Fruit fly (Drosophila melanogaster) whole organism, prepupa: ENCODE measurements around the gene Naa20B.

Experiments
- Blimp-1 ChIP-seq: fragments of 200-800 bp; sonication (Bioruptor generic); optimal IDR thresholded peaks from 3 replicates; lab custom pipeline; 2017; ENCODE audit warnings: missing biosample characterization, missing genetic modification characterization, mild to moderate bottlenecking, moderate library complexity, missing genetic modification reagents
- CG10631 ChIP-seq: fragments of 200-800 bp; sonication (Bioruptor generic); optimal IDR thresholded peaks from 2 replicates; lab custom pipeline; 2016; ENCODE audit warnings: missing biosample characterization, missing genetic modification characterization
- CG10669 ChIP-seq: fragments of 200-800 bp; sonication (Bioruptor generic); optimal IDR thresholded peaks from 3 replicates; lab custom pipeline; 2018; ENCODE audit warnings: missing biosample characterization, mild to moderate bottlenecking, missing genetic modification characterization, moderate library complexity
- CG11294 ChIP-seq: fragments of 200-800 bp; sonication (Bioruptor generic); IDR thresholded peaks from 2 replicates; pipeline ENCODE4 v1.3.6; 2022; ENCODE audit warnings: missing biosample characterization, missing genetic modification characterization
- CG11762 ChIP-seq: fragments of 200-800 bp; sonication (Bioruptor generic); optimal IDR thresholded peaks from 3 replicates; lab custom pipeline; 2016; ENCODE audit warnings: missing biosample characterization, missing genetic modification characterization; ENCODE audit not compliant: insufficient read depth
- CG11902 ChIP-seq: fragments of 200-800 bp; sonication (Bioruptor generic); optimal IDR thresholded peaks from 3 replicates; lab custom pipeline; 2016; ENCODE audit warnings: missing biosample characterization, missing genetic modification characterization
- CG15336 ChIP-seq: fragments of 200-800 bp; sonication (Bioruptor generic); IDR thresholded peaks from 2 replicates; pipeline ENCODE4 v1.3.6; 2022; ENCODE audit warnings: missing biosample characterization, missing genetic modification characterization
- CG1621 ChIP-seq: fragments of 200-800 bp; sonication (Bioruptor generic); optimal IDR thresholded peaks from 3 replicates; lab custom pipeline; 2018; ENCODE audit warnings: missing biosample characterization, mild to moderate bottlenecking, missing genetic modification characterization
- CG16779 ChIP-seq: fragments of 200-800 bp; sonication (Bioruptor generic); optimal IDR thresholded peaks from 3 replicates; lab custom pipeline; 2017; ENCODE audit warnings: missing biosample characterization, mild to moderate bottlenecking, missing genetic modification characterization
- CG3032 ChIP-seq: fragments of 200-800 bp; optimal IDR thresholded peaks from 2 replicates; lab custom pipeline; 2019; ENCODE audit warnings: missing biosample characterization, mild to moderate bottlenecking, missing genetic modification characterization, moderate library complexity
- CG31627 ChIP-seq: fragments of 200-800 bp; sonication (Bioruptor generic); optimal IDR thresholded peaks from 3 replicates; lab custom pipeline; 2016; ENCODE audit warnings: missing biosample characterization, missing genetic modification characterization
- CG32006 ChIP-seq: fragments of 200-800 bp; sonication (Bioruptor generic); optimal IDR thresholded peaks from 3 replicates; lab custom pipeline; 2017; ENCODE audit warnings: missing biosample characterization, mild to moderate bottlenecking, missing genetic modification characterization
- CG3919 ChIP-seq: fragments of 200-800 bp; sonication (Bioruptor generic); optimal IDR thresholded peaks from 3 replicates; lab custom pipeline; 2016; ENCODE audit warnings: missing biosample characterization, missing genetic modification characterization
- CG4318 ChIP-seq: fragments of 200-800 bp; sonication (Bioruptor generic); optimal IDR thresholded peaks from 3 replicates; lab custom pipeline; 2017; ENCODE audit warnings: missing biosample characterization, mild to moderate bottlenecking, missing genetic modification characterization
- CG6163 ChIP-seq: fragments of 200-800 bp; sonication (Bioruptor generic); IDR thresholded peaks from 3 replicates; pipeline ENCODE4 v1.3.6; 2022; ENCODE audit warnings: missing biosample characterization, missing genetic modification characterization
- CG6276 ChIP-seq: fragments of 200-800 bp; sonication (Bioruptor generic); optimal IDR thresholded peaks from 2 replicates; lab custom pipeline; 2017; ENCODE audit warnings: missing biosample characterization, mild to moderate bottlenecking, missing genetic modification characterization
- CG6792 ChIP-seq: fragments of 200-800 bp; sonication (Bioruptor generic); optimal IDR thresholded peaks from 3 replicates; lab custom pipeline; 2016; ENCODE audit warnings: missing biosample characterization, missing genetic modification characterization
- CG6808 ChIP-seq: fragments of 200-800 bp; sonication (Bioruptor generic); optimal IDR thresholded peaks from 3 replicates; lab custom pipeline; 2017; ENCODE audit warnings: missing biosample characterization, missing genetic modification characterization, mild to moderate bottlenecking, moderate library complexity, missing genetic modification reagents
- CG6854 ChIP-seq: fragments of 200-800 bp; sonication (Bioruptor generic); optimal IDR thresholded peaks from 2 replicates; lab custom pipeline; 2017; ENCODE audit warnings: missing biosample characterization, mild to moderate bottlenecking, missing genetic modification characterization
- CG7368 ChIP-seq: fragments of 200-800 bp; sonication (Bioruptor generic); optimal IDR thresholded peaks from 3 replicates; lab custom pipeline; 2016; ENCODE audit warnings: missing biosample characterization, missing genetic modification characterization
- CG8119 ChIP-seq: fragments of 200-800 bp; sonication (Bioruptor generic); IDR thresholded peaks from 3 replicates; pipeline ENCODE4 v1.3.6; 2022; ENCODE audit warnings: missing biosample characterization, missing genetic modification characterization
- CG8319 ChIP-seq: fragments of 200-800 bp; sonication (Bioruptor generic); optimal IDR thresholded peaks from 3 replicates; lab custom pipeline; 2016; ENCODE audit warnings: missing biosample characterization, missing genetic modification characterization
- CG8632 ChIP-seq: fragments of 200-800 bp; sonication (Bioruptor generic); optimal IDR thresholded peaks from 3 replicates; lab custom pipeline; 2016; ENCODE audit warnings: missing biosample characterization, missing genetic modification characterization
- CG9139 ChIP-seq: fragments of 200-800 bp; sonication (Bioruptor generic); optimal IDR thresholded peaks from 3 replicates; lab custom pipeline; 2017; ENCODE audit warnings: missing biosample characterization, mild to moderate bottlenecking, missing genetic modification characterization
- Eip75B ChIP-seq: fragments of 200-800 bp; sonication (Bioruptor generic); optimal IDR thresholded peaks from 3 replicates; lab custom pipeline; 2016; ENCODE audit warnings: missing biosample characterization, missing genetic modification characterization
- Eip78C ChIP-seq: fragments of 200-800 bp; sonication (Bioruptor generic); peaks from one replicate; lab custom pipeline; 2016; ENCODE audit warnings: missing biosample characterization, missing genetic modification characterization
- Ets21C ChIP-seq: fragments of 200-800 bp; sonication (Bioruptor generic); optimal IDR thresholded peaks from 3 replicates; lab custom pipeline; 2016; ENCODE audit warnings: missing biosample characterization, missing genetic modification characterization
- Ets96B ChIP-seq: fragments of 200-800 bp; optimal IDR thresholded peaks from 2 replicates; lab custom pipeline; 2019; ENCODE audit warnings: missing biosample characterization, mild to moderate bottlenecking, missing genetic modification characterization, moderate library complexity
- Gug ChIP-seq: fragments of 200-800 bp; sonication (Bioruptor generic); IDR thresholded peaks from 2 replicates; pipeline ENCODE4 v1.3.6; 2022; ENCODE audit warnings: missing biosample characterization, missing genetic modification characterization
- Hr38 ChIP-seq: sonication (Bioruptor generic); optimal IDR thresholded peaks from 2 replicates; lab custom pipeline; 2016; ENCODE audit warnings: missing biosample characterization, missing genetic modification characterization
- Hr39 ChIP-seq: fragments of 200-800 bp; sonication (Bioruptor generic); optimal IDR thresholded peaks from 2 replicates; lab custom pipeline; 2016; ENCODE audit warnings: missing biosample characterization, missing genetic modification characterization
- Hr4 ChIP-seq: fragments of 200-800 bp; sonication (Bioruptor generic); optimal IDR thresholded peaks from 3 replicates; lab custom pipeline; 2016; ENCODE audit warnings: missing biosample characterization, missing genetic modification characterization
- Lpt ChIP-seq: fragments of 200-800 bp; sonication (Bioruptor generic); optimal IDR thresholded peaks from 3 replicates; lab custom pipeline; 2016; ENCODE audit warnings: missing biosample characterization, missing genetic modification characterization
- OdsH ChIP-seq: fragments of 200-800 bp; sonication (Bioruptor generic); optimal IDR thresholded peaks from 3 replicates; lab custom pipeline; 2016; ENCODE audit warnings: missing biosample characterization, missing genetic modification characterization
- Smox ChIP-seq: fragments of 200-800 bp; sonication (Bioruptor generic); optimal IDR thresholded peaks from 3 replicates; lab custom pipeline; 2016; ENCODE audit warnings: missing biosample characterization, missing genetic modification characterization
- Sox102F ChIP-seq: fragments of 200-800 bp; sonication (Bioruptor generic); optimal IDR thresholded peaks from 2 replicates; lab custom pipeline; 2016; ENCODE audit warnings: missing biosample characterization, mild to moderate bottlenecking, missing genetic modification characterization
- Sox14 ChIP-seq: fragments of 200-800 bp; sonication (Bioruptor generic); optimal IDR thresholded peaks from 3 replicates; lab custom pipeline; 2016; ENCODE audit warnings: missing biosample characterization, missing genetic modification characterization
- achi ChIP-seq: fragments of 200-800 bp; sonication (Bioruptor generic); optimal IDR thresholded peaks from 3 replicates; lab custom pipeline; 2016; ENCODE audit warnings: missing biosample characterization, missing genetic modification characterization
- cyc ChIP-seq: fragments of 200-800 bp; sonication (Bioruptor generic); optimal IDR thresholded peaks from 3 replicates; lab custom pipeline; 2016; ENCODE audit warnings: missing biosample characterization, missing genetic modification characterization
- dac ChIP-seq: fragments of 200-800 bp; sonication (Bioruptor generic); optimal IDR thresholded peaks from 2 replicates; lab custom pipeline; 2017; ENCODE audit warnings: missing biosample characterization, mild to moderate bottlenecking, missing genetic modification characterization
- dsx ChIP-seq: fragments of 200-800 bp; optimal IDR thresholded peaks from 3 replicates; lab custom pipeline; 2019; ENCODE audit warnings: missing biosample characterization, mild to moderate bottlenecking, missing genetic modification characterization, moderate library complexity; ENCODE audit not compliant: poor library complexity, severe bottlenecking
- eg ChIP-seq: fragments of 200-800 bp; sonication (Bioruptor generic); IDR thresholded peaks from 3 replicates; pipeline ENCODE4 v1.3.6; 2022; ENCODE audit warnings: missing biosample characterization, missing genetic modification characterization
- esn ChIP-seq: fragments of 200-800 bp; sonication (Bioruptor generic); optimal IDR thresholded peaks from 2 replicates; lab custom pipeline; 2016; ENCODE audit warnings: missing biosample characterization, mild to moderate bottlenecking, missing genetic modification characterization, moderate library complexity
- fd59A ChIP-seq: fragments of 200-800 bp; sonication (Bioruptor generic); optimal IDR thresholded peaks from 2 replicates; lab custom pipeline; 2017; ENCODE audit warnings: missing biosample characterization, mild to moderate bottlenecking, missing genetic modification characterization, missing genetic modification reagents
- fd85E ChIP-seq: fragments of 200-800 bp; sonication (Bioruptor generic); optimal IDR thresholded peaks from 3 replicates; lab custom pipeline; 2016; ENCODE audit warnings: missing biosample characterization, missing genetic modification characterization
- fkh ChIP-seq: fragments of 200-800 bp; sonication (Bioruptor generic); optimal IDR thresholded peaks from 3 replicates; lab custom pipeline; 2017; ENCODE audit warnings: missing biosample characterization, mild to moderate bottlenecking, missing genetic modification characterization, moderate library complexity
- lz ChIP-seq: fragments of 200-800 bp; sonication (Bioruptor generic); optimal IDR thresholded peaks from 3 replicates; lab custom pipeline; 2016; ENCODE audit warnings: missing biosample characterization, missing genetic modification characterization
- pdm3 ChIP-seq: fragments of 200-800 bp; sonication (Bioruptor generic); optimal IDR thresholded peaks from 3 replicates; lab custom pipeline; 2016; ENCODE audit warnings: missing biosample characterization, missing genetic modification characterization
- spab ChIP-seq: fragments of 200-800 bp; sonication (Bioruptor generic); optimal IDR thresholded peaks from 2 replicates; lab custom pipeline; 2017; ENCODE audit warnings: missing biosample characterization, mild to moderate bottlenecking, missing genetic modification characterization, missing genetic modification reagents
- ss ChIP-seq, 2 experiments: fragments of 200-800 bp; sonication (Bioruptor generic); optimal IDR thresholded peaks; 2 replicates in 1 of 2; 3 replicates in 1 of 2; lab custom pipeline; 2017 to 2018; ENCODE audit warnings: mild to moderate bottlenecking in 2 of 2, missing biosample characterization in 2 of 2, missing genetic modification characterization in 2 of 2, moderate library complexity in 1 of 2
- svp ChIP-seq: fragments of 200-800 bp; sonication (Bioruptor generic); peaks from one replicate; lab custom pipeline; 2016; ENCODE audit warnings: missing biosample characterization, missing genetic modification characterization
- topi ChIP-seq: fragments of 200-800 bp; sonication (Bioruptor generic); optimal IDR thresholded peaks from 3 replicates; lab custom pipeline; 2016; ENCODE audit warnings: missing biosample characterization, missing genetic modification characterization
- vri ChIP-seq: fragments of 200-800 bp; sonication (Bioruptor generic); optimal IDR thresholded peaks from 3 replicates; lab custom pipeline; 2016; ENCODE audit warnings: missing biosample characterization, mild to moderate bottlenecking, missing genetic modification characterization

Naa20B gene

dm6 chr2L:13222225-13222648 is 35.0 kb upstream of the Naa20B start, which contains the start of the genes Ski6 and CG16812:
Gene Ski6, minus strand, starts transcription at chr2L:13222429.
Gene CG16812, plus strand, starts transcription at chr2L:13222587.
- TF ChIP-seq CG6854 (GFP tag; lab: Kevin White, UChicago) (no peak), Sox102F (GFP tag; lab: Kevin White, UChicago) (no peak), CG6792 (GFP tag; lab: Kevin White, UChicago) (peak; percentile 36), Ets21C (GFP tag; lab: Kevin White, UChicago) (peak; percentile 37), CG6276 (GFP tag; lab: Kevin White, UChicago) (no peak), lz (GFP tag; lab: Kevin White, UChicago) (no peak), dac (GFP tag; lab: Kevin White, UChicago) (no peak), fd59A (no peak), Hr4 (GFP tag; lab: Kevin White, UChicago) (no peak), Smox (GFP tag; lab: Kevin White, UChicago) (no peak), CG4318 (GFP tag; lab: Kevin White, UChicago) (no peak), fkh (GFP tag; lab: Kevin White, UChicago) (peak; percentile 78), OdsH (no peak), Hr38 (no peak), achi (GFP tag; lab: Kevin White, UChicago) (no peak), CG8632 (GFP tag; lab: Kevin White, UChicago) (peak; percentile 41), ss (GFP tag; optimal IDR thresholded peaks at IDR 0.05; lab: Kevin White, UChicago) (no peak), Eip78C (GFP tag; lab: Kevin White, UChicago) (no peak), Hr39 (GFP tag; lab: Kevin White, UChicago) (peak; percentile 44), CG6163 (GFP tag; lab: Robert Waterston, UW) (no peak), cyc (GFP tag; lab: Kevin White, UChicago) (peak; percentile 49), esn (GFP tag; lab: Kevin White, UChicago) (peak; percentile 70), CG8119 (peak; percentile 43; the same call in 1 of the 3 replicates), fd85E (GFP tag; lab: Kevin White, UChicago) (no peak), topi (GFP tag; lab: Kevin White, UChicago) (no peak), CG10669 (GFP tag; lab: Kevin White, UChicago) (no peak), CG11294 (GFP tag; lab: Robert Waterston, UW) (no peak), CG15336 (GFP tag; lab: Robert Waterston, UW) (peak; percentile 60; the same call in 1 of the 2 replicates), CG11762 (GFP tag; lab: Kevin White, UChicago) (no peak), CG7368 (no peak), Lpt (no peak), CG31627 (peak; percentile 51), CG8319 (GFP tag; lab: Kevin White, UChicago) (no peak), CG9139 (no peak), CG32006 (GFP tag; lab: Kevin White, UChicago) (no peak), Sox14 (GFP tag; lab: Kevin White, UChicago) (no peak), dsx (GFP tag; lab: Kevin White, UChicago) (no peak), Blimp-1 (no peak), CG11902 (GFP tag; lab: Kevin White, UChicago) (no peak), CG16779 (no peak), CG3032 (tag; lab: Kevin White, UChicago) (no peak), CG6808 (no peak), pdm3 (no peak), CG10631 (GFP tag; lab: Kevin White, UChicago) (peak; percentile 75), svp (no peak), vri (no peak), CG3919 (GFP tag; lab: Kevin White, UChicago) (no peak), Ets96B (tag; lab: Kevin White, UChicago) (no peak), CG1621 (no peak), Gug (GFP tag; lab: Robert Waterston, UW) (peak; percentile 35; the same call in 1 of the 2 replicates), spab (no peak), eg (GFP tag; lab: Robert Waterston, UW) (peak; percentile 66), Eip75B (no peak)
